Fruit fly (Drosophila melanogaster) whole organism, embryonic: ENCODE measurements around the gene KP78b.
A peak's percentile ranks its signal among the peaks of the same experiment; 100 is the strongest.

Experiments used
- BtbVII ChIP-seq: fragments of 200-800 bp; sonication (Bioruptor generic); optimal IDR thresholded peaks from 3 replicates; lab custom pipeline; 2017; ENCODE audit warnings: missing biosample characterization, mild to moderate bottlenecking, missing genetic modification characterization
- CG10565 ChIP-seq: fragments of 200-800 bp; sonication (Bioruptor generic); optimal IDR thresholded peaks from 3 replicates; lab custom pipeline; 2016; ENCODE audit warnings: missing biosample characterization, mild to moderate bottlenecking, missing genetic modification characterization
- CG10959 ChIP-seq: fragments of 200-800 bp; sonication (Bioruptor generic); IDR thresholded peaks from 2 replicates; pipeline ENCODE4 v1.3.6; 2022; ENCODE audit warnings: missing biosample characterization, missing genetic modification characterization
- CG11456 ChIP-seq: fragments of 200-800 bp; sonication (Bioruptor generic); IDR thresholded peaks from 3 replicates; pipeline ENCODE4 v1.3.6; 2022; ENCODE audit warnings: missing biosample characterization, missing genetic modification characterization
- CG11695 ChIP-seq: fragments of 200-800 bp; sonication (Bioruptor generic); IDR thresholded peaks from 3 replicates; pipeline ENCODE4 v1.3.6; 2022; ENCODE audit warnings: missing biosample characterization, missing genetic modification characterization
- CG11723 ChIP-seq: fragments of 200-800 bp; sonication (Bioruptor generic); optimal IDR thresholded peaks from 2 replicates; lab custom pipeline; 2017; ENCODE audit warnings: missing biosample characterization, mild to moderate bottlenecking, missing genetic modification characterization
- CG1233 ChIP-seq: fragments of 200-800 bp; sonication (Bioruptor generic); optimal IDR thresholded peaks from 4 replicates; lab custom pipeline; 2018; ENCODE audit warnings: missing biosample characterization, mild to moderate bottlenecking, missing genetic modification characterization
- CG12942 ChIP-seq: fragments of 200-800 bp; sonication (Bioruptor generic); optimal IDR thresholded peaks from 3 replicates; lab custom pipeline; 2016; ENCODE audit warnings: missing biosample characterization, missing genetic modification characterization
- CG13894 ChIP-seq: fragments of 200-800 bp; sonication (Bioruptor generic); optimal IDR thresholded peaks from 3 replicates; lab custom pipeline; 2018; ENCODE audit warnings: missing biosample characterization, mild to moderate bottlenecking, missing genetic modification characterization, moderate library complexity
- CG14860 ChIP-seq: fragments of 200-800 bp; sonication (Bioruptor generic); IDR thresholded peaks from 3 replicates; pipeline ENCODE4 v1.3.6; 2022; ENCODE audit warnings: missing biosample characterization, missing genetic modification characterization; ENCODE audit not compliant: partially characterized antibody
- CG14965 ChIP-seq: fragments of 200-800 bp; sonication (Bioruptor generic); optimal IDR thresholded peaks from 2 replicates; lab custom pipeline; 2016; ENCODE audit warnings: missing biosample characterization, missing genetic modification characterization, borderline replicate concordance
- CG15514 ChIP-seq: fragments of 200-800 bp; sonication (Bioruptor generic); optimal IDR thresholded peaks from 3 replicates; lab custom pipeline; 2017; ENCODE audit warnings: missing biosample characterization, missing genetic modification characterization, mild to moderate bottlenecking, moderate library complexity, missing genetic modification reagents
- CG16863 ChIP-seq: fragments of 200-800 bp; sonication (Bioruptor generic); optimal IDR thresholded peaks from 3 replicates; lab custom pipeline; 2016; ENCODE audit warnings: missing biosample characterization, missing genetic modification characterization
- CG17568 ChIP-seq: fragments of 200-800 bp; sonication (Bioruptor generic); optimal IDR thresholded peaks from 2 replicates; lab custom pipeline; 2018; ENCODE audit warnings: missing biosample characterization, mild to moderate bottlenecking, missing genetic modification characterization, moderate library complexity
- CG18599 ChIP-seq: fragments of 200-800 bp; sonication (Bioruptor generic); optimal IDR thresholded peaks from 3 replicates; lab custom pipeline; 2017; ENCODE audit warnings: missing biosample characterization, missing genetic modification characterization, mild to moderate bottlenecking, moderate library complexity, missing genetic modification reagents
- CG32532 ChIP-seq: fragments of 200-800 bp; sonication (Bioruptor generic); IDR thresholded peaks from 2 replicates; pipeline ENCODE4 v1.3.6; 2022; ENCODE audit warnings: missing biosample characterization, missing genetic modification characterization
- CG33557 ChIP-seq: fragments of 200-800 bp; sonication (Bioruptor generic); optimal IDR thresholded peaks from 2 replicates; lab custom pipeline; 2019; ENCODE audit warnings: missing biosample characterization, mild to moderate bottlenecking, missing genetic modification characterization, moderate library complexity
- CG4707 ChIP-seq: fragments of 200-800 bp; sonication (Bioruptor generic); optimal IDR thresholded peaks from 2 replicates; lab custom pipeline; 2018; ENCODE audit warnings: missing biosample characterization, mild to moderate bottlenecking, missing genetic modification characterization, moderate library complexity
- CG5245 ChIP-seq: fragments of 200-800 bp; sonication (Bioruptor generic); optimal IDR thresholded peaks from 3 replicates; lab custom pipeline; 2016; ENCODE audit warnings: missing biosample characterization, missing genetic modification characterization
- CG7271 ChIP-seq: fragments of 200-800 bp; sonication (Bioruptor generic); optimal IDR thresholded peaks from 2 replicates; lab custom pipeline; 2018; ENCODE audit warnings: missing biosample characterization, mild to moderate bottlenecking, missing genetic modification characterization, moderate library complexity
- CG7357 ChIP-seq: fragments of 200-800 bp; sonication (Bioruptor generic); IDR thresholded peaks from 3 replicates; pipeline ENCODE4 v1.3.6; 2022; ENCODE audit warnings: missing biosample characterization, missing genetic modification characterization
- CG7786 ChIP-seq: fragments of 200-800 bp; sonication (Bioruptor generic); optimal IDR thresholded peaks from 2 replicates; lab custom pipeline; 2016; ENCODE audit warnings: missing biosample characterization, missing genetic modification characterization
- CG7928 ChIP-seq: fragments of 200-800 bp; sonication (Bioruptor generic); optimal IDR thresholded peaks from 2 replicates; lab custom pipeline; 2017; ENCODE audit warnings: missing biosample characterization, mild to moderate bottlenecking, missing genetic modification characterization
- CG8281 ChIP-seq: fragments of 200-800 bp; sonication (Bioruptor generic); optimal IDR thresholded peaks from 2 replicates; lab custom pipeline; 2018; ENCODE audit warnings: missing biosample characterization, mild to moderate bottlenecking, missing genetic modification characterization, moderate library complexity
- CG8478 ChIP-seq: fragments of >200 bp; optimal IDR thresholded peaks from 2 replicates; lab custom pipeline; 2018
- CTCF ChIP-seq: fragments of 200-800 bp; sonication (Bioruptor generic); optimal IDR thresholded peaks from 2 replicates; lab custom pipeline; 2017; ENCODE audit warnings: missing biosample characterization, mild to moderate bottlenecking, missing genetic modification characterization, moderate library complexity
- CoRest ChIP-seq: fragments of 200-800 bp; sonication (Bioruptor generic); optimal IDR thresholded peaks from 3 replicates; lab custom pipeline; 2018; ENCODE audit warnings: missing biosample characterization, mild to moderate bottlenecking, missing genetic modification characterization, moderate library complexity
- Deaf1 ChIP-seq: fragments of 200-800 bp; optimal IDR thresholded peaks from 3 replicates; lab custom pipeline; 2019; ENCODE audit warnings: missing biosample characterization, mild to moderate bottlenecking, missing genetic modification characterization, moderate library complexity
- Hsf ChIP-seq: fragments of 200-800 bp; sonication (Bioruptor generic); optimal IDR thresholded peaks from 3 replicates; lab custom pipeline; 2016; ENCODE audit warnings: missing biosample characterization, missing genetic modification characterization
- Jarid2 ChIP-seq: fragments of 200-800 bp; sonication (Bioruptor generic); optimal IDR thresholded peaks from 3 replicates; lab custom pipeline; 2017; ENCODE audit warnings: mild to moderate bottlenecking, missing biosample characterization, missing genetic modification reagents, missing genetic modification characterization
- MTF-1 ChIP-seq: fragments of 200-800 bp; sonication (Bioruptor generic); optimal IDR thresholded peaks from 2 replicates; lab custom pipeline; 2018; ENCODE audit warnings: missing biosample characterization, mild to moderate bottlenecking, missing genetic modification characterization, borderline replicate concordance
- Nf-YA ChIP-seq: fragments of 200-800 bp; sonication (Bioruptor generic); IDR thresholded peaks from 2 replicates; pipeline ENCODE4 v1.3.6; 2022; ENCODE audit warnings: missing biosample characterization, missing genetic modification characterization
- Spps ChIP-seq: fragments of 200-800 bp; sonication (Bioruptor generic); optimal IDR thresholded peaks from 2 replicates; lab custom pipeline; 2018; ENCODE audit warnings: missing biosample characterization, mild to moderate bottlenecking, missing genetic modification characterization
- Sry-β ChIP-seq: fragments of 200-800 bp; sonication (Bioruptor generic); optimal IDR thresholded peaks from 2 replicates; lab custom pipeline; 2018; ENCODE audit warnings: missing biosample characterization, mild to moderate bottlenecking, missing genetic modification characterization, moderate library complexity
- Tbp ChIP-seq: fragments of >200 bp; optimal IDR thresholded peaks from 2 replicates; lab custom pipeline; 2018; ENCODE audit warnings: missing biosample characterization, missing genetic modification characterization
- Xrp1 ChIP-seq: fragments of 200-800 bp; sonication (Bioruptor generic); IDR thresholded peaks from 2 replicates; pipeline ENCODE4 v1.3.6; 2022; ENCODE audit warnings: missing biosample characterization, missing genetic modification characterization
- gem ChIP-seq: fragments of 200-800 bp; sonication (Bioruptor generic); optimal IDR thresholded peaks from 2 replicates; lab custom pipeline; 2019; ENCODE audit warnings: missing biosample characterization, mild to moderate bottlenecking, missing genetic modification characterization, moderate library complexity
- grau ChIP-seq: fragments of 200-800 bp; optimal IDR thresholded peaks from 3 replicates; lab custom pipeline; 2019; ENCODE audit warnings: missing biosample characterization, mild to moderate bottlenecking, missing genetic modification characterization, moderate library complexity
- grn ChIP-seq: fragments of 200-800 bp; sonication (Bioruptor generic); optimal IDR thresholded peaks from 3 replicates; lab custom pipeline; 2017; ENCODE audit warnings: missing biosample characterization, missing genetic modification characterization
- lab ChIP-seq: fragments of 200-800 bp; sonication (Bioruptor generic); optimal IDR thresholded peaks from 3 replicates; lab custom pipeline; 2017; ENCODE audit warnings: missing biosample characterization, missing genetic modification characterization, mild to moderate bottlenecking, moderate library complexity, missing genetic modification reagents
- nerfin-1 ChIP-seq: fragments of 200-800 bp; sonication (Bioruptor generic); optimal IDR thresholded peaks from 3 replicates; lab custom pipeline; 2019; ENCODE audit warnings: missing biosample characterization, mild to moderate bottlenecking, missing genetic modification characterization, moderate library complexity
- ranshi ChIP-seq: fragments of 200-800 bp; sonication (Bioruptor generic); IDR thresholded peaks from 2 replicates; pipeline ENCODE4 v1.3.6; 2022; ENCODE audit warnings: missing biosample characterization, missing genetic modification characterization
- scrt ChIP-seq: fragments of 200-800 bp; sonication (Bioruptor generic); optimal IDR thresholded peaks from 2 replicates; lab custom pipeline; 2018; ENCODE audit warnings: missing biosample characterization, mild to moderate bottlenecking, missing genetic modification characterization, moderate library complexity
- so ChIP-seq: fragments of 200-800 bp; sonication (Bioruptor generic); IDR thresholded peaks from 3 replicates; pipeline ENCODE4 v1.3.6; 2022; ENCODE audit warnings: missing biosample characterization, missing genetic modification characterization
- ssp ChIP-seq: fragments of 200-800 bp; sonication (Bioruptor generic); IDR thresholded peaks from 2 replicates; pipeline ENCODE4 v1.3.6; 2022; ENCODE audit warnings: missing biosample characterization, missing genetic modification characterization
- stc ChIP-seq: fragments of 200-800 bp; sonication (Bioruptor generic); IDR thresholded peaks from 2 replicates; pipeline ENCODE4 v1.3.6; 2022; ENCODE audit warnings: missing biosample characterization, missing genetic modification characterization
- stwl ChIP-seq: fragments of 200-800 bp; sonication (Bioruptor generic); optimal IDR thresholded peaks from 3 replicates; lab custom pipeline; 2018; ENCODE audit warnings: missing biosample characterization, mild to moderate bottlenecking, missing genetic modification characterization, moderate library complexity
- ttk ChIP-seq: fragments of 200-800 bp; sonication (Bioruptor generic); IDR thresholded peaks from 2 replicates; pipeline ENCODE4 v2.1.2; 2022; ENCODE audit warnings: missing biosample characterization, missing genetic modification characterization
- vvl ChIP-seq: fragments of 200-800 bp; sonication (Bioruptor generic); IDR thresholded peaks from 2 replicates; pipeline ENCODE4 v1.3.6; 2022; ENCODE audit warnings: missing biosample characterization, missing genetic modification characterization

The KP78b gene

dm6 chr3R:11316667-11317066 lies 36.3 kb downstream of the KP78b start:
- no peak for TF ChIP-seq CG7928 (GFP tag; lab: Kevin White, UChicago)
- TF ChIP-seq CG8281: peak; percentile 95
- no peak for TF ChIP-seq grau (tag; lab: Kevin White, UChicago)
- no peak for TF ChIP-seq CG4707 (GFP tag; lab: Kevin White, UChicago)

- TF ChIP-seq Jarid2 (GFP tag; lab: Kevin White, UChicago) (peak; percentile 12), CG14860 (GFP tag; lab: Robert Waterston, UW) (no peak), CG11695 (GFP tag; lab: Robert Waterston, UW) (0 out of 3 replicates have a peak, but pooled peaks have one; percentile 35), vvl (GFP tag; lab: Robert Waterston, UW) (0 out of 2 replicates have a peak, but pooled peaks have one; percentile 65), scrt (no peak), ranshi (0 out of 2 replicates have a peak, but pooled peaks have one; percentile 27), CG1233 (GFP tag; lab: Kevin White, UChicago) (peak; percentile 39), CG32532 (GFP tag; lab: Robert Waterston, UW) (peak; percentile 47; the same call in 1 of the 2 replicates), CG15514 (peak; percentile 35), Sry-β (GFP tag; lab: Kevin White, UChicago) (no peak), so (GFP tag; lab: Robert Waterston, UW) (0 out of 3 replicates have a peak, but pooled peaks have one; percentile 13), CG11456 (GFP tag; lab: Robert Waterston, UW) (peak; percentile 22; the same call in 1 of the 3 replicates), Nf-YA (GFP tag; lab: Robert Waterston, UW) (no peak), CG16863 (GFP tag; lab: Kevin White, UChicago) (no peak), BtbVII (GFP tag; lab: Kevin White, UChicago) (peak; percentile 9), CG7786 (no peak), CG17568 (no peak), CG13894 (tag; lab: Kevin White, UChicago) (no peak), CG10959 (GFP tag; lab: Robert Waterston, UW) (peak; percentile 6; the same call in 1 of the 2 replicates), ssp (GFP tag; lab: Robert Waterston, UW) (no peak), CTCF (GFP tag; lab: Kevin White, UChicago) (peak; percentile 91), stwl (tag; lab: Kevin White, UChicago) (peak; percentile 38), Spps (no peak), CG7271 (tag; lab: Kevin White, UChicago) (peak; percentile 19), CG18599 (GFP tag; lab: Kevin White, UChicago) (peak; percentile 39), grn (no peak), ttk (GFP tag; lab: Robert Waterston, UW) (no peak), CG10565 (GFP tag; lab: Kevin White, UChicago) (no peak), CG8478 (lab: Kevin White, UChicago) (no peak), MTF-1 (peak; percentile 9), CoRest (tag; lab: Kevin White, UChicago) (no peak), CG12942 (GFP tag; lab: Kevin White, UChicago) (no peak), grau (tag; lab: Kevin White, UChicago) (no peak), Xrp1 (GFP tag; lab: Robert Waterston, UW) (no peak), Hsf (GFP tag; lab: Kevin White, UChicago) (no peak), CG11723 (no peak), CG5245 (GFP tag; lab: Kevin White, UChicago) (peak; percentile 5), lab (GFP tag; lab: Kevin White, UChicago) (peak; percentile 55), nerfin-1 (tag; lab: Kevin White, UChicago) (peak; percentile 30), CG7357 (no peak), CG33557 (GFP tag; lab: Kevin White, UChicago) (peak; percentile 27), stc (GFP tag; lab: Robert Waterston, UW) (0 out of 2 replicates have a peak, but pooled peaks have one; percentile 7), Tbp (GFP tag; lab: Kevin White, UChicago) (no peak), CG14965 (peak; percentile 95), gem (tag; lab: Kevin White, UChicago) (no peak), Deaf1 (tag; lab: Kevin White, UChicago) (peak; percentile 33)
These were observed 40.6 kb downstream of the KP78b start for dm6 chr3R:11312292-11312691.
